Fruit fly (Drosophila melanogaster) whole organism, embryonic: ENCODE data around the gene rk.

Experiments
- Adf1 ChIP-seq: fragments of 200-800 bp; sonication (Bioruptor generic); IDR thresholded peaks from 2 replicates; pipeline ENCODE4 v1.3.6; 2022; ENCODE audit warnings: missing biosample characterization, missing genetic modification characterization
- Awh ChIP-seq: fragments of 200-800 bp; sonication (Bioruptor generic); IDR thresholded peaks from 2 replicates; pipeline ENCODE4, ENCODE4 v1.3.6; 2022; ENCODE audit warnings: missing biosample characterization, missing genetic modification characterization
- C15 ChIP-seq: fragments of 200-800 bp; sonication (Bioruptor generic); IDR thresholded peaks from 3 replicates; pipeline ENCODE4 v1.3.6; 2022; ENCODE audit warnings: missing biosample characterization, missing genetic modification characterization
- CG10267 ChIP-seq: fragments of 200-800 bp; sonication (Bioruptor generic); optimal IDR thresholded peaks from 2 replicates; lab custom pipeline; 2018; ENCODE audit warnings: missing biosample characterization, mild to moderate bottlenecking, missing genetic modification characterization, moderate library complexity
- CG11247 ChIP-seq: fragments of 200-800 bp; sonication (Bioruptor generic); IDR thresholded peaks from 2 replicates; pipeline ENCODE4 v1.3.6; 2022; ENCODE audit warnings: missing biosample characterization, missing genetic modification characterization
- CG11560 ChIP-seq: fragments of 200-800 bp; sonication (Bioruptor generic); IDR thresholded peaks from 3 replicates; pipeline ENCODE4 v1.3.6; 2022; ENCODE audit warnings: missing biosample characterization, missing genetic modification characterization
- CG1233 ChIP-seq: fragments of 200-800 bp; sonication (Bioruptor generic); optimal IDR thresholded peaks from 4 replicates; lab custom pipeline; 2018; ENCODE audit warnings: missing biosample characterization, mild to moderate bottlenecking, missing genetic modification characterization
- CG12391 ChIP-seq: fragments of 200-800 bp; sonication (Bioruptor generic); optimal IDR thresholded peaks from 3 replicates; lab custom pipeline; 2018; ENCODE audit warnings: missing biosample characterization, mild to moderate bottlenecking, missing genetic modification characterization, moderate library complexity
- CG15479 ChIP-seq: fragments of 200-800 bp; sonication (Bioruptor generic); optimal IDR thresholded peaks from 3 replicates; lab custom pipeline; 2019; ENCODE audit warnings: missing biosample characterization, mild to moderate bottlenecking, missing genetic modification characterization, moderate library complexity
- CG1603 ChIP-seq: fragments of 200-800 bp; sonication (Bioruptor generic); optimal IDR thresholded peaks from 2 replicates; lab custom pipeline; 2019; ENCODE audit warnings: missing biosample characterization, mild to moderate bottlenecking, missing genetic modification characterization, moderate library complexity
- CG1832 ChIP-seq: fragments of 200-800 bp; sonication (Bioruptor generic); optimal IDR thresholded peaks from 2 replicates; lab custom pipeline; 2017; ENCODE audit warnings: missing biosample characterization, mild to moderate bottlenecking, missing genetic modification characterization, inconsistent platforms
- CG2202 ChIP-seq: fragments of 200-800 bp; sonication (Bioruptor generic); optimal IDR thresholded peaks from 2 replicates; lab custom pipeline; 2018; ENCODE audit warnings: missing biosample characterization, mild to moderate bottlenecking, missing genetic modification characterization
- CG3163 ChIP-seq: fragments of 200-800 bp; sonication (Bioruptor generic); optimal IDR thresholded peaks from 3 replicates; lab custom pipeline; 2016; ENCODE audit warnings: missing biosample characterization, missing genetic modification characterization
- CG33213 ChIP-seq: fragments of 200-800 bp; sonication (Bioruptor generic); optimal IDR thresholded peaks from 3 replicates; lab custom pipeline; 2016; ENCODE audit warnings: missing biosample characterization, missing genetic modification characterization
- CG3847 ChIP-seq: fragments of 200-800 bp; sonication (Bioruptor generic); IDR thresholded peaks from 2 replicates; pipeline ENCODE4 v1.3.6; 2022; ENCODE audit warnings: missing biosample characterization, missing genetic modification characterization
- CG7357 ChIP-seq: fragments of 200-800 bp; sonication (Bioruptor generic); IDR thresholded peaks from 3 replicates; pipeline ENCODE4 v1.3.6; 2022; ENCODE audit warnings: missing biosample characterization, missing genetic modification characterization
- CG7372 ChIP-seq: fragments of 200-800 bp; sonication (Bioruptor generic); IDR thresholded peaks from 2 replicates; pipeline ENCODE4 v1.3.6; 2022; ENCODE audit warnings: missing biosample characterization, missing genetic modification characterization
- CG8089 ChIP-seq: fragments of 200-800 bp; sonication (Bioruptor generic); optimal IDR thresholded peaks from 3 replicates; lab custom pipeline; 2016; ENCODE audit warnings: missing biosample characterization, missing genetic modification characterization
- H2.0 ChIP-seq: fragments of 200-800 bp; sonication (Bioruptor generic); IDR thresholded peaks from 2 replicates; pipeline ENCODE4 v1.3.6; 2022; ENCODE audit warnings: missing biosample characterization, missing genetic modification characterization
- Med ChIP-seq: fragments of 200-800 bp; sonication (Bioruptor generic); peaks from one replicate; lab custom pipeline; 2016; ENCODE audit warnings: missing biosample characterization, missing genetic modification characterization, mild to moderate bottlenecking, inconsistent platforms, moderate library complexity
- Optix ChIP-seq: fragments of 200-800 bp; sonication (Bioruptor generic); IDR thresholded peaks from 3 replicates; pipeline ENCODE4 v1.3.6; 2022; ENCODE audit warnings: missing biosample characterization, missing genetic modification characterization
- Ptx1 ChIP-seq: fragments of 200-800 bp; sonication (Bioruptor generic); IDR thresholded peaks from 2 replicates; pipeline ENCODE4 v1.3.6; 2022; ENCODE audit warnings: missing biosample characterization, missing genetic modification characterization
- Sox100B ChIP-seq: fragments of 200-800 bp; sonication (Bioruptor generic); optimal IDR thresholded peaks from 3 replicates; lab custom pipeline; 2018; ENCODE audit warnings: missing biosample characterization, mild to moderate bottlenecking, missing genetic modification characterization
- Sry-β ChIP-seq: fragments of 200-800 bp; sonication (Bioruptor generic); optimal IDR thresholded peaks from 2 replicates; lab custom pipeline; 2018; ENCODE audit warnings: missing biosample characterization, mild to moderate bottlenecking, missing genetic modification characterization, moderate library complexity
- TFAM ChIP-seq: fragments of 200-800 bp; sonication (Bioruptor generic); optimal IDR thresholded peaks from 2 replicates; lab custom pipeline; 2017; ENCODE audit warnings: missing biosample characterization, missing genetic modification characterization, inconsistent platforms
- Tbp ChIP-seq: fragments of >200 bp; optimal IDR thresholded peaks from 2 replicates; lab custom pipeline; 2018; ENCODE audit warnings: missing biosample characterization, missing genetic modification characterization
- Trl ChIP-seq, 3 experiments: fragments of >200 bp in 2 of 3; fragments of 200-800 bp in 1 of 3; sonication (Bioruptor generic) in 1 of 3; optimal IDR thresholded peaks; 2 replicates in 1 of 3; 3 replicates in 2 of 3; lab custom pipeline; 2016 to 2017; ENCODE audit warnings: missing biosample characterization in 1 of 3, missing genetic modification characterization in 1 of 3
- Usf ChIP-seq: fragments of 200-800 bp; sonication (Bioruptor generic); optimal IDR thresholded peaks from 2 replicates; lab custom pipeline; 2017; ENCODE audit warnings: missing genotype, missing biosample characterization, missing genetic modification characterization
- Xrp1 ChIP-seq: fragments of 200-800 bp; sonication (Bioruptor generic); IDR thresholded peaks from 2 replicates; pipeline ENCODE4 v1.3.6; 2022; ENCODE audit warnings: missing biosample characterization, missing genetic modification characterization
- ara ChIP-seq: fragments of 200-800 bp; sonication (Bioruptor generic); IDR thresholded peaks from 2 replicates; pipeline ENCODE4 v1.3.6; 2022; ENCODE audit warnings: missing biosample characterization, missing genetic modification characterization
- bsh ChIP-seq, 2 experiments: fragments of 200-800 bp; sonication (Bioruptor generic); optimal IDR thresholded peaks; 2 replicates each; lab custom pipeline; 2017 to 2018; ENCODE audit warnings: mild to moderate bottlenecking in 2 of 2, missing biosample characterization in 2 of 2, missing genetic modification characterization in 2 of 2, moderate library complexity in 1 of 2
- caup ChIP-seq: fragments of 200-800 bp; sonication (Bioruptor generic); optimal IDR thresholded peaks from 3 replicates; lab custom pipeline; 2017; ENCODE audit warnings: missing biosample characterization, mild to moderate bottlenecking, missing genetic modification characterization, moderate library complexity; ENCODE audit not compliant: severe bottlenecking
- chinmo ChIP-seq: fragments of 200-800 bp; sonication (Bioruptor generic); IDR thresholded peaks from 4 replicates; pipeline ENCODE4 v1.3.6; 2022; ENCODE audit warnings: missing biosample characterization, missing genetic modification characterization; ENCODE audit not compliant: partially characterized antibody
- chm ChIP-seq: fragments of 200-800 bp; sonication (Bioruptor generic); IDR thresholded peaks from 2 replicates; pipeline ENCODE4 v1.3.6; 2022; ENCODE audit warnings: missing biosample characterization, missing genetic modification characterization
- disco-r ChIP-seq: fragments of 200-800 bp; sonication (Bioruptor generic); optimal IDR thresholded peaks from 2 replicates; lab custom pipeline; 2016; ENCODE audit warnings: missing biosample characterization, missing genetic modification characterization
- dmrt99B ChIP-seq: fragments of 200-800 bp; sonication (Bioruptor generic); optimal IDR thresholded peaks from 2 replicates; lab custom pipeline; 2018; ENCODE audit warnings: missing biosample characterization, mild to moderate bottlenecking, missing genetic modification characterization, moderate library complexity
- gem ChIP-seq: fragments of 200-800 bp; sonication (Bioruptor generic); optimal IDR thresholded peaks from 2 replicates; lab custom pipeline; 2019; ENCODE audit warnings: missing biosample characterization, mild to moderate bottlenecking, missing genetic modification characterization, moderate library complexity
- nmo ChIP-seq: fragments of 200-800 bp; sonication (Bioruptor generic); optimal IDR thresholded peaks from 2 replicates; lab custom pipeline; 2018; ENCODE audit warnings: missing biosample characterization, mild to moderate bottlenecking, missing genetic modification characterization, moderate library complexity
- pb ChIP-seq: fragments of 200-800 bp; sonication (Bioruptor generic); optimal IDR thresholded peaks from 3 replicates; lab custom pipeline; 2016; ENCODE audit warnings: missing biosample characterization, missing genetic modification characterization
- phol ChIP-seq: fragments of 200-800 bp; sonication (Bioruptor generic); optimal IDR thresholded peaks from 3 replicates; lab custom pipeline; 2018; ENCODE audit warnings: missing biosample characterization, mild to moderate bottlenecking, missing genetic modification characterization, moderate library complexity
- prd ChIP-seq, 3 experiments: fragments of >200 bp in 2 of 3; fragments of 200-800 bp in 1 of 3; sonication (Bioruptor generic) in 1 of 3; optimal IDR thresholded peaks in 2 of 3; IDR thresholded peaks in 1 of 3; 2 replicates in 2 of 3; 3 replicates in 1 of 3; pipeline versions ENCODE4 v1.3.6 to Lab custom; 2017 to 2022; ENCODE audit warnings: missing biosample characterization in 1 of 3, missing genetic modification characterization in 1 of 3
- psq ChIP-seq: fragments of 200-800 bp; sonication (Bioruptor generic); optimal IDR thresholded peaks from 2 replicates; lab custom pipeline; 2017; ENCODE audit warnings: missing biosample characterization, missing genetic modification characterization
- run ChIP-seq: fragments of 200-800 bp; sonication (Bioruptor generic); optimal IDR thresholded peaks from 3 replicates; lab custom pipeline; 2018; ENCODE audit warnings: missing biosample characterization, mild to moderate bottlenecking, missing genetic modification characterization
- sens-2 ChIP-seq: fragments of 200-800 bp; sonication (Bioruptor generic); IDR thresholded peaks from 2 replicates; pipeline ENCODE4 v1.3.6; 2022; ENCODE audit warnings: missing biosample characterization, missing genetic modification characterization
- sim ChIP-seq: fragments of 200-800 bp; sonication (Bioruptor generic); IDR thresholded peaks from 2 replicates; pipeline ENCODE4 v1.3.6; 2022; ENCODE audit warnings: missing biosample characterization, missing genetic modification characterization
- unpg ChIP-seq: fragments of 200-800 bp; sonication (Bioruptor generic); optimal IDR thresholded peaks from 3 replicates; lab custom pipeline; 2018; ENCODE audit warnings: missing biosample characterization, mild to moderate bottlenecking, missing genetic modification characterization, moderate library complexity
- wor ChIP-seq: fragments of 200-800 bp; sonication (Bioruptor generic); IDR thresholded peaks from 2 replicates; pipeline ENCODE4 v1.3.6; 2022; ENCODE audit warnings: missing biosample characterization, missing genetic modification characterization
- z ChIP-seq: fragments of 200-800 bp; sonication (Bioruptor generic); IDR thresholded peaks from 3 replicates; pipeline ENCODE4 v1.3.6; 2022; ENCODE audit warnings: missing biosample characterization, missing genetic modification characterization

Gene rk

DNA sequence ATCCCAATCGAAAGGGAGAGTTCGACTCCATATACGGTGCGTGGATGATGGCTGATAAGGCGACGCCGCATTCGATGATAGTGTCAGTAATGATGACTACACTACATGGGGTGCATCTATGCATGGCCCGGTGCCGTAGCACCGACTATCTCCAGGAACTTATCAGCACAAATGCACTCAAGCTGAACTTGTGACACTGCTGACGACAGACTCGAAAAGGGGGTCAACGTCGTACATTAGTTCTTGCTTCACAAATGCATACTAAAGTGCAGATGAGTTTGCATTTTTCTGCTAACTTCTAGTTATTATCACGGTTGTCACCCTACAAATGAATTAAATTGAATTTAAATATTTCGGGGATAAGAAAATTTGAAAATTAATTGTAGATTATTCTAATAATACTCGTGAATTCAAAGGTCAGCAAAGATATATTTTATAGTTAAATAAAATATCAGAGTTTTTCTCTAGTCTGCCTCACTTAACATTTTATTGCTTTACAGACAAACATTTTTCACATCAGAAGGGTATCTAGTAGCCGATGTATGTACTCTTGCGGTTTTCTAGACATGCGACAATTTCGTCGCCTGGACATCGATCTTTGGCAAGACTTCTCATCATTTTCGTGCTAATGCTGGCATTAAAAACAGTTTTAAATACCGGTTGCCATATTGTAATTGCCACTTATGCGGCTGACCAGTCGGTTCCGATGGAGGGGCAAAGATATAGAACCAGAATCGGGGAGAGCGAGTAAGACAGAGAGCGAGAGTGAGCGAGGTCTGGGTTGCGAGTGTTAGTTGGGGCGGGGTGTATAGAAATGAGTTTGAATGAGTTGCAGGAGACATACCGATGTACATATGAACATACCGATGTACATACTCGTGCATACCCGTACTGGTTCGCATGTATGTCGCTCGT lies 22.3 kb upstream of the rk start (continued):
- peak; percentile 46 for TF ChIP-seq CG1832 (GFP tag; lab: Kevin White, UChicago)
- peak; percentile 44 for TF ChIP-seq nmo (GFP tag; lab: Kevin White, UChicago)
- no peak for TF ChIP-seq TFAM (GFP tag; lab: Kevin White, UChicago)
- no peak for TF ChIP-seq CG1233 (GFP tag; lab: Kevin White, UChicago)
- TF ChIP-seq prd (optimal IDR thresholded peaks at IDR 0.05; lab: Kevin White, UChicago) = no peak
- no peak; the same call in 2 of the 3 replicates for TF ChIP-seq prd (GFP tag; IDR thresholded peaks at IDR 0.05; lab: Robert Waterston, UW)
- no peak for TF ChIP-seq run
- TF ChIP-seq caup = no peak
- no peak for TF ChIP-seq pb (GFP tag; lab: Kevin White, UChicago)
- peak; percentile 31 for TF ChIP-seq gem (tag; lab: Kevin White, UChicago)
- no peak for TF ChIP-seq CG7357 (GFP tag; lab: Robert Waterston, UW)
- no peak for TF ChIP-seq chm (GFP tag; lab: Robert Waterston, UW)
- TF ChIP-seq Awh (GFP tag; lab: Robert Waterston, UW) = no peak
- no peak for TF ChIP-seq CG12391
- TF ChIP-seq Med (GFP tag; lab: Kevin White, UChicago) = peak; percentile 34
- no peak for TF ChIP-seq CG2202
- peak; percentile 75 for TF ChIP-seq CG15479
- TF ChIP-seq Xrp1 = peak; percentile 46; the same call in 1 of the 2 replicates
- TF ChIP-seq z (GFP tag; lab: Robert Waterston, UW) = no peak
- no peak for TF ChIP-seq CG10267
- TF ChIP-seq ara (GFP tag; lab: Robert Waterston, UW) = no peak
- 0 out of 2 replicates have a peak, but pooled peaks have one; percentile 22 for TF ChIP-seq sens-2
- no peak for TF ChIP-seq Optix
- no peak for TF ChIP-seq sim
- TF ChIP-seq Ptx1 = peak; percentile 49
- TF ChIP-seq CG3847 (GFP tag; lab: Robert Waterston, UW) = no peak
- no peak for TF ChIP-seq C15 (GFP tag; lab: Robert Waterston, UW)
- TF ChIP-seq CG8089 (GFP tag; lab: Kevin White, UChicago) = no peak
- no peak for TF ChIP-seq CG33213 (GFP tag; lab: Kevin White, UChicago)
- no peak for TF ChIP-seq CG11560 (tag; lab: Robert Waterston, UW)
- no peak for TF ChIP-seq dmrt99B (tag; lab: Kevin White, UChicago)
- no peak; the same call in 3 of the 4 replicates for TF ChIP-seq chinmo (GFP tag; lab: Robert Waterston, UW)
- no peak for TF ChIP-seq H2.0 (GFP tag; lab: Robert Waterston, UW)
- TF ChIP-seq disco-r (GFP tag; lab: Kevin White, UChicago) = no peak
- TF ChIP-seq wor = 0 out of 2 replicates have a peak, but pooled peaks have one; percentile 20
- no peak for TF ChIP-seq Adf1 (GFP tag; lab: Robert Waterston, UW)
- TF ChIP-seq Sry-β = no peak
- peak; percentile 6 for TF ChIP-seq CG1603 (tag; lab: Kevin White, UChicago)
- TF ChIP-seq CG7372 (GFP tag; lab: Robert Waterston, UW) = no peak
- TF ChIP-seq Tbp (GFP tag; lab: Kevin White, UChicago) = no peak
- peak in 1 of 2 experiments; percentile 2 for TF ChIP-seq bsh (GFP tag; optimal IDR thresholded peaks at IDR 0.05; lab: Kevin White, UChicago)
- no peak for TF ChIP-seq CG3163 (GFP tag; lab: Kevin White, UChicago)
- no peak for TF ChIP-seq Sox100B
- no peak for TF ChIP-seq CG11247 (GFP tag; lab: Robert Waterston, UW)
- TF ChIP-seq Trl (optimal IDR thresholded peaks at IDR 0.05; lab: Kevin White, UChicago) = peak; percentile 65 to 85
- TF ChIP-seq Trl (GFP tag; optimal IDR thresholded peaks at IDR 0.05; lab: Kevin White, UChicago) = no peak
- TF ChIP-seq Usf (GFP tag; lab: Kevin White, UChicago) = no peak
- no peak for TF ChIP-seq psq (GFP tag; lab: Kevin White, UChicago)
- TF ChIP-seq phol (tag; lab: Kevin White, UChicago) = peak; percentile 44
- TF ChIP-seq unpg = peak; percentile 6
